Worm (Caenorhabditis elegans) whole organism, L1 larva: ENCODE data around the gene Y7A9A.1.

Experiments
- C04F5.9 ChIP-seq: sonication (generic microtip); optimal IDR thresholded peaks from 2 replicates; lab custom pipeline; 2016; ENCODE audit warnings: missing genetic modification characterization, missing compliant biosample characterization
- C16A3.4 ChIP-seq: fragments of 150-350 bp; optimal IDR thresholded peaks from 2 replicates; lab custom pipeline; 2014; ENCODE audit warnings: missing biosample characterization, missing genetic modification characterization
- C34B4.2 ChIP-seq: sonication (generic microtip); optimal IDR thresholded peaks from 2 replicates; lab custom pipeline; 2017; ENCODE audit warnings: mild to moderate bottlenecking, missing genetic modification characterization, missing compliant biosample characterization
- F16B12.6 ChIP-seq: fragments of 150-350 bp; optimal IDR thresholded peaks from 2 replicates; lab custom pipeline; 2014; ENCODE audit warnings: missing biosample characterization, missing genetic modification characterization
- Y116A8C.19 ChIP-seq: sonication (generic microtip); optimal IDR thresholded peaks from 2 replicates; lab custom pipeline; 2016; ENCODE audit warnings: missing compliant biosample characterization, missing genetic modification characterization, borderline replicate concordance
- aha-1 ChIP-seq: fragments of 150-350 bp; optimal IDR thresholded peaks from 2 replicates; lab custom pipeline; 2014; ENCODE audit warnings: missing biosample characterization, missing genetic modification characterization
- aly-2 ChIP-seq: fragments of 150-350 bp; optimal IDR thresholded peaks from 2 replicates; lab custom pipeline; 2014; ENCODE audit warnings: missing biosample characterization, missing genetic modification characterization
- blmp-1 ChIP-seq: fragments of 150-350 bp; optimal IDR thresholded peaks from 2 replicates; lab custom pipeline; 2014; ENCODE audit warnings: missing biosample characterization, missing genetic modification characterization
- ceh-63 ChIP-seq: fragments of 200-800 bp; sonication (Bioruptor generic); optimal IDR thresholded peaks from 2 replicates; lab custom pipeline; 2018; ENCODE audit warnings: mild to moderate bottlenecking, missing genetic modification characterization, missing compliant biosample characterization
- ceh-88 ChIP-seq: fragments of 200-800 bp; sonication (Bioruptor generic); IDR thresholded peaks from 2 replicates; pipeline ENCODE4 v1.3.6; 2022; ENCODE audit warnings: missing genetic modification characterization, missing compliant biosample characterization
- ceh-90 ChIP-seq: sonication (generic microtip); optimal IDR thresholded peaks from 2 replicates; lab custom pipeline; 2016; ENCODE audit warnings: missing genetic modification characterization, missing compliant biosample characterization
- ces-1 ChIP-seq: fragments of 150-350 bp; optimal IDR thresholded peaks from 2 replicates; lab custom pipeline; 2014; ENCODE audit warnings: missing biosample characterization, missing genetic modification reagents, missing genetic modification characterization
- dsc-1 ChIP-seq: sonication (generic microtip); optimal IDR thresholded peaks from 2 replicates; lab custom pipeline; 2016; ENCODE audit warnings: mild to moderate bottlenecking, missing genetic modification characterization, missing compliant biosample characterization
- efl-1 ChIP-seq, 4 experiments: fragments of 150-350 bp; optimal IDR thresholded peaks in 3 of 4; peaks in 1 of 4; 1 replicate in 1 of 4; 2 replicates in 3 of 4; lab custom pipeline; 2014; ENCODE audit warnings: missing biosample characterization in 2 of 4, missing genetic modification characterization in 2 of 4, missing genetic modification reagents in 2 of 4
- efl-3 ChIP-seq: fragments of 200-800 bp; sonication (Bioruptor generic); optimal IDR thresholded peaks from 2 replicates; lab custom pipeline; 2018; ENCODE audit warnings: mild to moderate bottlenecking, missing genetic modification characterization, missing compliant biosample characterization
- egl-13 ChIP-seq: sonication (generic microtip); optimal IDR thresholded peaks from 2 replicates; lab custom pipeline; 2016; ENCODE audit warnings: missing genotype, missing genetic modification reagents, missing genetic modification characterization, missing compliant biosample characterization
- egl-27 ChIP-seq, 2 experiments: fragments of 150-350 bp in 1 of 2; sonication (generic microtip); optimal IDR thresholded peaks; 3 replicates each; lab custom pipeline; 2017 to 2018; ENCODE audit warnings: missing biosample characterization in 2 of 2, missing genetic modification characterization in 2 of 2, missing genetic modification reagents in 2 of 2
- elt-2 ChIP-seq: sonication (generic microtip); optimal IDR thresholded peaks from 2 replicates; lab custom pipeline; 2016; ENCODE audit warnings: missing genetic modification characterization, mild to moderate bottlenecking, inconsistent platforms, missing compliant biosample characterization, missing genetic modification reagents
- elt-3 ChIP-seq, 6 experiments: fragments of 150-350 bp in 1 of 6; sonication (generic microtip); optimal IDR thresholded peaks; 2 replicates each; lab custom pipeline; 2017 to 2018; ENCODE audit warnings: missing biosample characterization in 6 of 6, missing genetic modification characterization in 6 of 6, inconsistent platforms in 1 of 6
- ets-5 ChIP-seq: fragments of 200-800 bp; sonication (Bioruptor generic); IDR thresholded peaks from 2 replicates; pipeline ENCODE4 v1.3.6; 2022; ENCODE audit warnings: missing genetic modification characterization, missing compliant biosample characterization
- fkh-8 ChIP-seq: sonication (generic microtip); optimal IDR thresholded peaks from 2 replicates; lab custom pipeline; 2016; ENCODE audit warnings: mild to moderate bottlenecking, missing genetic modification characterization, missing compliant biosample characterization
- fos-1 ChIP-seq: fragments of 150-350 bp; optimal IDR thresholded peaks from 2 replicates; lab custom pipeline; 2014; ENCODE audit warnings: missing biosample characterization, missing genetic modification characterization
- grh-1 ChIP-seq: fragments of 200-800 bp; sonication (Bioruptor generic); IDR thresholded peaks from 2 replicates; pipeline ENCODE4 v1.3.6; 2022; ENCODE audit warnings: missing genetic modification reagents, missing genetic modification characterization, missing compliant biosample characterization
- hlh-17 ChIP-seq: fragments of 200-800 bp; sonication (Bioruptor generic); optimal IDR thresholded peaks from 2 replicates; lab custom pipeline; 2018; ENCODE audit warnings: missing genetic modification characterization, mild to moderate bottlenecking, missing compliant biosample characterization, moderate library complexity, borderline replicate concordance
- hpl-2 ChIP-seq: fragments of 150-350 bp; optimal IDR thresholded peaks from 2 replicates; lab custom pipeline; 2014; ENCODE audit warnings: missing biosample characterization, missing genetic modification reagents, missing genetic modification characterization
- irx-1 ChIP-seq: sonication (generic microtip); optimal IDR thresholded peaks from 2 replicates; lab custom pipeline; 2016; ENCODE audit warnings: missing genetic modification characterization, missing compliant biosample characterization
- isw-1 ChIP-seq: fragments of 200-800 bp; sonication (Bioruptor generic); IDR thresholded peaks from 2 replicates; pipeline ENCODE4 v1.3.6; 2022; ENCODE audit warnings: missing genetic modification characterization, missing compliant biosample characterization
- lin-13 ChIP-seq: fragments of 150-350 bp; optimal IDR thresholded peaks from 2 replicates; lab custom pipeline; 2014; ENCODE audit warnings: missing biosample characterization, missing genetic modification reagents, missing genetic modification characterization
- lin-14 ChIP-seq: fragments of 200-800 bp; sonication (Bioruptor generic); optimal IDR thresholded peaks from 2 replicates; lab custom pipeline; 2018; ENCODE audit warnings: mild to moderate bottlenecking, missing genetic modification characterization, moderate library complexity, missing compliant biosample characterization
- lir-3 ChIP-seq: sonication (generic microtip); optimal IDR thresholded peaks from 2 replicates; lab custom pipeline; 2016; ENCODE audit warnings: mild to moderate bottlenecking, missing genetic modification characterization, moderate library complexity, missing compliant biosample characterization; ENCODE audit not compliant: poor library complexity
- lsy-2 ChIP-seq, 2 experiments: fragments of 150-350 bp; optimal IDR thresholded peaks; 2 replicates each; lab custom pipeline; 2014; ENCODE audit warnings: missing biosample characterization in 2 of 2, missing genetic modification characterization in 2 of 2
- mdl-1 ChIP-seq, 2 experiments: fragments of 150-350 bp; optimal IDR thresholded peaks; 2 replicates each; lab custom pipeline; 2014 to 2017; ENCODE audit warnings: missing biosample characterization in 2 of 2, missing genetic modification characterization in 2 of 2, inconsistent platforms in 1 of 2
- mef-2 ChIP-seq: fragments of 150-350 bp; optimal IDR thresholded peaks from 2 replicates; lab custom pipeline; 2014; ENCODE audit warnings: missing biosample characterization, missing genetic modification characterization
- mep-1 ChIP-seq: fragments of 150-350 bp; optimal IDR thresholded peaks from 2 replicates; lab custom pipeline; 2014; ENCODE audit warnings: missing biosample characterization, missing genetic modification characterization
- nhr-11 ChIP-seq: fragments of 150-350 bp; optimal IDR thresholded peaks from 2 replicates; lab custom pipeline; 2014; ENCODE audit warnings: missing biosample characterization, missing genetic modification characterization
- nhr-20 ChIP-seq: sonication (generic microtip); optimal IDR thresholded peaks from 2 replicates; lab custom pipeline; 2016; ENCODE audit warnings: mild to moderate bottlenecking, missing genetic modification characterization, missing compliant biosample characterization
- nhr-47 ChIP-seq: sonication (generic microtip); optimal IDR thresholded peaks from 2 replicates; lab custom pipeline; 2016; ENCODE audit warnings: mild to moderate bottlenecking, missing genetic modification characterization, moderate library complexity, missing compliant biosample characterization
- nhr-85 ChIP-seq: sonication (generic microtip); peaks from one replicate; lab custom pipeline; 2016; ENCODE audit warnings: missing genetic modification characterization, inconsistent platforms, missing compliant biosample characterization
- pax-3 ChIP-seq: fragments of 200-800 bp; sonication (Bioruptor generic); optimal IDR thresholded peaks from 2 replicates; lab custom pipeline; 2018; ENCODE audit warnings: mild to moderate bottlenecking, missing genetic modification characterization, moderate library complexity, missing compliant biosample characterization
- rnt-1 ChIP-seq: sonication (generic microtip); optimal IDR thresholded peaks from 2 replicates; lab custom pipeline; 2016; ENCODE audit warnings: mild to moderate bottlenecking, missing genetic modification characterization, moderate library complexity, missing compliant biosample characterization
- skn-1 ChIP-seq: fragments of 150-350 bp; optimal IDR thresholded peaks from 2 replicates; lab custom pipeline; 2014; ENCODE audit warnings: missing biosample characterization, missing genetic modification characterization
- sox-4 ChIP-seq: sonication (generic microtip); optimal IDR thresholded peaks from 2 replicates; lab custom pipeline; 2016; ENCODE audit warnings: missing genetic modification characterization, missing compliant biosample characterization
- sptf-1 ChIP-seq: fragments of 150-350 bp; optimal IDR thresholded peaks from 2 replicates; lab custom pipeline; 2014; ENCODE audit warnings: missing biosample characterization, missing genetic modification characterization
- tbx-2 ChIP-seq: sonication (generic microtip); optimal IDR thresholded peaks from 2 replicates; lab custom pipeline; 2016; ENCODE audit warnings: missing genetic modification characterization, missing compliant biosample characterization
- tlp-1 ChIP-seq: fragments of 150-350 bp; optimal IDR thresholded peaks from 2 replicates; lab custom pipeline; 2014; ENCODE audit warnings: missing biosample characterization, missing genetic modification characterization
- unc-30 ChIP-seq: sonication (generic microtip); optimal IDR thresholded peaks from 2 replicates; lab custom pipeline; 2017; ENCODE audit warnings: missing biosample characterization, missing genetic modification characterization
- unc-62 ChIP-seq: fragments of 150-350 bp; optimal IDR thresholded peaks from 2 replicates; lab custom pipeline; 2014; ENCODE audit warnings: missing biosample characterization, missing genetic modification reagents, missing genetic modification characterization
- unc-86 ChIP-seq: sonication (generic microtip); optimal IDR thresholded peaks from 2 replicates; lab custom pipeline; 2016; ENCODE audit warnings: missing genetic modification characterization, missing compliant biosample characterization
- unc-98 ChIP-seq: fragments of 200-800 bp; sonication (Bioruptor generic); IDR thresholded peaks from 2 replicates; pipeline ENCODE4 v1.3.6; 2022; ENCODE audit warnings: missing genetic modification characterization, missing compliant biosample characterization
- vab-15 ChIP-seq: sonication (generic microtip); optimal IDR thresholded peaks from 2 replicates; lab custom pipeline; 2017; ENCODE audit warnings: missing genotype, mild to moderate bottlenecking, missing genetic modification characterization, missing compliant biosample characterization
- zag-1 ChIP-seq: fragments of 150-350 bp; optimal IDR thresholded peaks from 2 replicates; lab custom pipeline; 2014; ENCODE audit warnings: missing biosample characterization, missing genetic modification characterization
- ztf-11 ChIP-seq, 2 experiments: sonication (generic microtip); optimal IDR thresholded peaks; 2 replicates each; lab custom pipeline; 2016 to 2017; ENCODE audit warnings: missing genetic modification characterization in 2 of 2, missing biosample characterization in 1 of 2, missing compliant biosample characterization in 1 of 2
- ztf-4 ChIP-seq: fragments of 150-350 bp; optimal IDR thresholded peaks from 2 replicates; lab custom pipeline; 2014; ENCODE audit warnings: missing biosample characterization, missing genetic modification characterization

Y7A9A.1 gene

DNA sequence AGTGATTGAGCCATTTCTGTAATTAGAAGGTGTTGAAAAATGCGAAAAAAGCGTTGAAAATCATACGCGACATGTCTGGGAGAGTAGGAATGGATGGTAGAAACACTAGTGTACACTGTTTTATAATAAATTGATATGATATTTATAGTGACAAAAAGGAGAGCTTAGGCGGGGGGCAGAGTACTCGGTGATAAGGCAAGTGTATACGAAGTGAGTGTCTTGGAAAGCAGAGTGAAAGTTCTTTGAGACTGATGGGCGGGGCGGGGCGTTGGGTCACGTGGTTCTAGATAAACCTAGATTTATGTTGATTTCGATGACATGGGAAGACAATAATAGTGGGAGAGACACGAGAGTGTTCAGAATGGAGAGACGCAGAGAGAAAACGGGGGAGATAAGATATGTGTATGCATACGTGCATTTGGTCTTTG, 26.2 kb upstream of the Y7A9A.1 start, which contains the start of gene gln-3 (continued):
- TF ChIP-seq lsy-2 (tag; optimal IDR thresholded peaks at IDR 0.05; lab: Kevin White, UChicago) (peak in 1 of 2 experiments; percentile 19), elt-2 (tag; lab: Kevin White, UChicago) (peak; percentile 81), efl-1 (optimal IDR thresholded peaks at IDR 0.05; lab: Kevin White, UChicago) (no peak), efl-1 (GFP tag; optimal IDR thresholded peaks at IDR 0.05 in 1 of 2; lab: Kevin White, UChicago) (no peak), skn-1 (tag; lab: Kevin White, UChicago) (no peak), unc-62 (no peak), elt-3 (tag; optimal IDR thresholded peaks at IDR 0.05; lab: Kevin White, UChicago) (peak in 2 of 6 experiments; percentile 45 to 69), ceh-90 (no peak), nhr-47 (tag; lab: Kevin White, UChicago) (peak; percentile 45), sptf-1 (tag; lab: Kevin White, UChicago) (no peak), unc-86 (no peak), ceh-63 (GFP tag; lab: Kevin White, UChicago) (no peak), C04F5.9 (tag; lab: Kevin White, UChicago) (no peak), mef-2 (tag; lab: Kevin White, UChicago) (no peak), vab-15 (no peak), lin-14 (GFP tag; lab: Kevin White, UChicago) (peak; percentile 76), blmp-1 (tag; lab: Kevin White, UChicago) (peak; percentile 93), dsc-1 (tag; lab: Kevin White, UChicago) (no peak), mep-1 (tag; lab: Kevin White, UChicago) (peak; percentile 7), hlh-17 (GFP tag; lab: Kevin White, UChicago) (no peak), ces-1 (GFP tag; lab: Kevin White, UChicago) (no peak), ets-5 (GFP tag; lab: Robert Waterston, UW) (no peak), C34B4.2 (tag; lab: Kevin White, UChicago) (no peak), ztf-4 (peak; percentile 37), nhr-85 (tag; lab: Kevin White, UChicago) (peak; percentile 81), nhr-20 (tag; lab: Kevin White, UChicago) (peak; percentile 69), unc-98 (GFP tag; lab: Robert Waterston, UW) (no peak), zag-1 (tag; lab: Kevin White, UChicago) (no peak), pax-3 (tag; lab: Kevin White, UChicago) (no peak), tbx-2 (tag; lab: Kevin White, UChicago) (peak; percentile 47), rnt-1 (tag; lab: Kevin White, UChicago) (peak; percentile 57), egl-13 (tag; lab: Kevin White, UChicago) (no peak), C16A3.4 (tag; lab: Kevin White, UChicago) (peak; percentile 18), irx-1 (tag; lab: Kevin White, UChicago) (no peak), aha-1 (no peak), egl-27 (tag; optimal IDR thresholded peaks at IDR 0.05; lab: Kevin White, UChicago) (no peak), lin-13 (GFP tag; lab: Kevin White, UChicago) (peak; percentile 33), grh-1 (GFP tag; lab: Robert Waterston, UW) (peak; percentile 59), hpl-2 (GFP tag; lab: Kevin White, UChicago) (no peak), ztf-11 (tag; optimal IDR thresholded peaks at IDR 0.05; lab: Kevin White, UChicago) (no peak), fkh-8 (tag; lab: Kevin White, UChicago) (no peak), F16B12.6 (tag; lab: Kevin White, UChicago) (no peak), nhr-11 (no peak), fos-1 (tag; lab: Kevin White, UChicago) (no peak), isw-1 (no peak), efl-3 (GFP tag; lab: Kevin White, UChicago) (no peak), tlp-1 (tag; lab: Kevin White, UChicago) (no peak), mdl-1 (tag; optimal IDR thresholded peaks at IDR 0.05; lab: Kevin White, UChicago) (peak in 1 of 2 experiments; percentile 80), aly-2 (tag; lab: Kevin White, UChicago) (no peak), lir-3 (tag; lab: Kevin White, UChicago) (no peak), Y116A8C.19 (tag; lab: Kevin White, UChicago) (no peak), sox-4 (tag; lab: Kevin White, UChicago) (no peak), unc-30 (tag; lab: Kevin White, UChicago) (no peak), ceh-88 (GFP tag; lab: Robert Waterston, UW) (peak; percentile 13; the same call in 1 of the 2 replicates)
